Fruit fly (Drosophila melanogaster) whole organism, embryonic: ENCODE results near the gene bab1.

Experiments used
- ATbp ChIP-seq: fragments of 200-800 bp; sonication (Bioruptor generic); optimal IDR thresholded peaks from 2 replicates; lab custom pipeline; 2017; ENCODE audit warnings: missing biosample characterization, mild to moderate bottlenecking, missing genetic modification characterization, missing genetic modification reagents
- Abd-B ChIP-seq: fragments of 200-800 bp; sonication (Bioruptor generic); optimal IDR thresholded peaks from 2 replicates; lab custom pipeline; 2018; ENCODE audit warnings: missing biosample characterization, mild to moderate bottlenecking, missing genetic modification characterization, moderate library complexity
- Adf1 ChIP-seq: fragments of 200-800 bp; sonication (Bioruptor generic); IDR thresholded peaks from 2 replicates; pipeline ENCODE4 v1.3.6; 2022; ENCODE audit warnings: missing biosample characterization, missing genetic modification characterization
- Asciz ChIP-seq: fragments of 200-800 bp; sonication (Bioruptor generic); optimal IDR thresholded peaks from 2 replicates; lab custom pipeline; 2017; ENCODE audit warnings: missing biosample characterization, mild to moderate bottlenecking, missing genetic modification characterization, missing genetic modification reagents
- CG10959 ChIP-seq: fragments of 200-800 bp; sonication (Bioruptor generic); IDR thresholded peaks from 2 replicates; pipeline ENCODE4 v1.3.6; 2022; ENCODE audit warnings: missing biosample characterization, missing genetic modification characterization
- CG11398 ChIP-seq: fragments of 200-800 bp; sonication (Bioruptor generic); optimal IDR thresholded peaks from 2 replicates; lab custom pipeline; 2016; ENCODE audit warnings: missing biosample characterization, missing genetic modification characterization
- CG11456 ChIP-seq: fragments of 200-800 bp; sonication (Bioruptor generic); IDR thresholded peaks from 3 replicates; pipeline ENCODE4 v1.3.6; 2022; ENCODE audit warnings: missing biosample characterization, missing genetic modification characterization
- CG12219 ChIP-seq: fragments of 200-800 bp; sonication (Bioruptor generic); optimal IDR thresholded peaks from 3 replicates; lab custom pipeline; 2018; ENCODE audit warnings: missing biosample characterization, mild to moderate bottlenecking, missing genetic modification characterization
- CG12769 ChIP-seq: fragments of 200-800 bp; sonication (Bioruptor generic); optimal IDR thresholded peaks from 2 replicates; lab custom pipeline; 2019; ENCODE audit warnings: missing biosample characterization, mild to moderate bottlenecking, missing genetic modification characterization, moderate library complexity
- CG12942 ChIP-seq: fragments of 200-800 bp; sonication (Bioruptor generic); optimal IDR thresholded peaks from 3 replicates; lab custom pipeline; 2016; ENCODE audit warnings: missing biosample characterization, missing genetic modification characterization
- CG14050 ChIP-seq: fragments of 200-800 bp; sonication (Bioruptor generic); IDR thresholded peaks from 3 replicates; pipeline ENCODE4 v1.3.6; 2022; ENCODE audit warnings: missing biosample characterization, missing genetic modification characterization
- CG17612 ChIP-seq: fragments of 200-800 bp; sonication (Bioruptor generic); IDR thresholded peaks from 2 replicates; pipeline ENCODE4 v1.3.6; 2022; ENCODE audit warnings: missing biosample characterization, missing genetic modification characterization
- CG18262 ChIP-seq: fragments of 200-800 bp; optimal IDR thresholded peaks from 3 replicates; lab custom pipeline; 2019; ENCODE audit warnings: missing biosample characterization, mild to moderate bottlenecking, missing genetic modification characterization, moderate library complexity
- CG18764 ChIP-seq: fragments of 200-800 bp; sonication (Bioruptor generic); optimal IDR thresholded peaks from 3 replicates; lab custom pipeline; 2016; ENCODE audit warnings: missing biosample characterization, missing genetic modification characterization
- CG2199 ChIP-seq: fragments of 200-800 bp; sonication (Bioruptor generic); IDR thresholded peaks from 3 replicates; pipeline ENCODE4 v1.3.6; 2022; ENCODE audit warnings: missing biosample characterization, missing genetic modification characterization
- CG3163 ChIP-seq: fragments of 200-800 bp; sonication (Bioruptor generic); optimal IDR thresholded peaks from 3 replicates; lab custom pipeline; 2016; ENCODE audit warnings: missing biosample characterization, missing genetic modification characterization
- CG32772 ChIP-seq: fragments of 200-800 bp; sonication (Bioruptor generic); IDR thresholded peaks from 2 replicates; pipeline ENCODE4 v1.3.6; 2022; ENCODE audit warnings: missing biosample characterization, missing genetic modification characterization
- CG34422 ChIP-seq: fragments of 200-800 bp; sonication (Bioruptor generic); IDR thresholded peaks from 3 replicates; pipeline ENCODE4 v1.3.6; 2022; ENCODE audit warnings: missing biosample characterization, missing genetic modification characterization
- CG3838 ChIP-seq: fragments of 200-800 bp; sonication (Bioruptor generic); optimal IDR thresholded peaks from 3 replicates; lab custom pipeline; 2016; ENCODE audit warnings: missing biosample characterization, missing genetic modification characterization
- CG5180 ChIP-seq: fragments of 200-800 bp; sonication (Bioruptor generic); optimal IDR thresholded peaks from 3 replicates; lab custom pipeline; 2017; ENCODE audit warnings: missing biosample characterization, missing genetic modification characterization, mild to moderate bottlenecking, moderate library complexity, missing genetic modification reagents
- CG6854 ChIP-seq: fragments of 200-800 bp; sonication (Bioruptor generic); optimal IDR thresholded peaks from 3 replicates; lab custom pipeline; 2017; ENCODE audit warnings: missing biosample characterization, mild to moderate bottlenecking, missing genetic modification characterization
- CG8089 ChIP-seq: fragments of 200-800 bp; sonication (Bioruptor generic); optimal IDR thresholded peaks from 3 replicates; lab custom pipeline; 2016; ENCODE audit warnings: missing biosample characterization, missing genetic modification characterization
- CG9932 ChIP-seq: fragments of 200-800 bp; sonication (Bioruptor generic); IDR thresholded peaks from 2 replicates; pipeline ENCODE4 v1.3.6; 2022; ENCODE audit warnings: missing biosample characterization, missing genetic modification characterization
- Chrac-16 ChIP-seq: fragments of 200-800 bp; sonication (Bioruptor generic); optimal IDR thresholded peaks from 3 replicates; lab custom pipeline; 2016; ENCODE audit warnings: missing biosample characterization, missing genetic modification characterization
- CoRest ChIP-seq: fragments of 200-800 bp; sonication (Bioruptor generic); optimal IDR thresholded peaks from 3 replicates; lab custom pipeline; 2018; ENCODE audit warnings: missing biosample characterization, mild to moderate bottlenecking, missing genetic modification characterization, moderate library complexity
- Dll ChIP-seq: fragments of 200-800 bp; sonication (Bioruptor generic); IDR thresholded peaks from 4 replicates; pipeline ENCODE4 v1.3.6; 2022; ENCODE audit warnings: missing biosample characterization, missing genetic modification characterization; ENCODE audit not compliant: partially characterized antibody
- HHEX ChIP-seq: fragments of 200-800 bp; sonication (Bioruptor generic); optimal IDR thresholded peaks from 3 replicates; lab custom pipeline; 2017; ENCODE audit warnings: missing biosample characterization, mild to moderate bottlenecking, missing genetic modification characterization, missing genetic modification reagents
- Hey ChIP-seq: fragments of 200-800 bp; sonication (Bioruptor generic); optimal IDR thresholded peaks from 3 replicates; lab custom pipeline; 2018; ENCODE audit warnings: missing biosample characterization, mild to moderate bottlenecking, missing genetic modification characterization
- Jarid2 ChIP-seq: fragments of 200-800 bp; sonication (Bioruptor generic); optimal IDR thresholded peaks from 3 replicates; lab custom pipeline; 2017; ENCODE audit warnings: mild to moderate bottlenecking, missing biosample characterization, missing genetic modification reagents, missing genetic modification characterization
- Lim3 ChIP-seq: fragments of 200-800 bp; sonication (Bioruptor generic); IDR thresholded peaks from 2 replicates; pipeline ENCODE4 v1.3.6; 2022; ENCODE audit warnings: missing biosample characterization, missing genetic modification characterization
- Mad ChIP-seq: fragments of 200-800 bp; sonication (Bioruptor generic); optimal IDR thresholded peaks from 2 replicates; lab custom pipeline; 2016; ENCODE audit warnings: missing biosample characterization, missing genetic modification characterization
- Myb ChIP-seq: fragments of 200-800 bp; sonication (Bioruptor generic); optimal IDR thresholded peaks from 2 replicates; lab custom pipeline; 2016; ENCODE audit warnings: missing biosample characterization, missing genetic modification characterization
- NfI ChIP-seq: fragments of 200-800 bp; sonication (Bioruptor generic); optimal IDR thresholded peaks from 3 replicates; lab custom pipeline; 2018; ENCODE audit warnings: missing biosample characterization, mild to moderate bottlenecking, missing genetic modification characterization, moderate library complexity
- Sin3A ChIP-seq: fragments of >200 bp; optimal IDR thresholded peaks from 2 replicates; lab custom pipeline; 2018
- YL-1 ChIP-seq: fragments of 200-800 bp; sonication (Bioruptor generic); optimal IDR thresholded peaks from 3 replicates; lab custom pipeline; 2017; ENCODE audit warnings: missing biosample characterization, mild to moderate bottlenecking, missing genetic modification characterization
- chm ChIP-seq: fragments of 200-800 bp; sonication (Bioruptor generic); IDR thresholded peaks from 2 replicates; pipeline ENCODE4 v1.3.6; 2022; ENCODE audit warnings: missing biosample characterization, missing genetic modification characterization
- ci ChIP-seq: fragments of 200-800 bp; sonication (Bioruptor generic); IDR thresholded peaks from 3 replicates; pipeline ENCODE4 v1.3.6; 2022; ENCODE audit warnings: missing biosample characterization, missing genetic modification characterization
- crol ChIP-seq: fragments of 200-800 bp; sonication (Bioruptor generic); IDR thresholded peaks from 2 replicates; pipeline ENCODE4 v1.3.6; 2022; ENCODE audit warnings: missing biosample characterization, missing genetic modification characterization
- disco-r ChIP-seq: fragments of 200-800 bp; sonication (Bioruptor generic); optimal IDR thresholded peaks from 2 replicates; lab custom pipeline; 2016; ENCODE audit warnings: missing biosample characterization, missing genetic modification characterization
- fd64A ChIP-seq: fragments of 200-800 bp; sonication (Bioruptor generic); optimal IDR thresholded peaks from 3 replicates; lab custom pipeline; 2018; ENCODE audit warnings: missing biosample characterization, mild to moderate bottlenecking, missing genetic modification characterization
- hb ChIP-seq: fragments of 200-800 bp; sonication (Bioruptor generic); IDR thresholded peaks from 3 replicates; pipeline ENCODE4 v1.3.6; 2022; ENCODE audit warnings: missing biosample characterization, missing genetic modification characterization; ENCODE audit not compliant: partially characterized antibody
- inv ChIP-seq: fragments of 200-800 bp; sonication (Bioruptor generic); IDR thresholded peaks from 2 replicates; pipeline ENCODE4 v1.3.6; 2022; ENCODE audit warnings: missing biosample characterization, missing genetic modification characterization; ENCODE audit not compliant: partially characterized antibody
- pros ChIP-seq: fragments of 200-800 bp; sonication (Bioruptor generic); optimal IDR thresholded peaks from 3 replicates; lab custom pipeline; 2019; ENCODE audit warnings: missing biosample characterization, mild to moderate bottlenecking, missing genetic modification characterization, moderate library complexity
- sens ChIP-seq: fragments of 200-800 bp; sonication (Bioruptor generic); peaks from one replicate; lab custom pipeline; 2016; ENCODE audit warnings: missing biosample characterization, missing genetic modification characterization
- sna ChIP-seq: fragments of 200-800 bp; sonication (Bioruptor generic); IDR thresholded peaks from 2 replicates; pipeline ENCODE4 v1.3.6; 2022; ENCODE audit warnings: missing biosample characterization, missing genetic modification characterization; ENCODE audit not compliant: partially characterized antibody
- sqz ChIP-seq: fragments of 200-800 bp; sonication (Bioruptor generic); optimal IDR thresholded peaks from 3 replicates; lab custom pipeline; 2018; ENCODE audit warnings: missing biosample characterization, mild to moderate bottlenecking, missing genetic modification characterization
- stc ChIP-seq: fragments of 200-800 bp; sonication (Bioruptor generic); IDR thresholded peaks from 2 replicates; pipeline ENCODE4 v1.3.6; 2022; ENCODE audit warnings: missing biosample characterization, missing genetic modification characterization
- stwl ChIP-seq: fragments of 200-800 bp; sonication (Bioruptor generic); optimal IDR thresholded peaks from 3 replicates; lab custom pipeline; 2018; ENCODE audit warnings: missing biosample characterization, mild to moderate bottlenecking, missing genetic modification characterization, moderate library complexity
- vvl ChIP-seq: fragments of 200-800 bp; sonication (Bioruptor generic); IDR thresholded peaks from 2 replicates; pipeline ENCODE4 v1.3.6; 2022; ENCODE audit warnings: missing biosample characterization, missing genetic modification characterization
- z ChIP-seq: fragments of 200-800 bp; sonication (Bioruptor generic); IDR thresholded peaks from 3 replicates; pipeline ENCODE4 v1.3.6; 2022; ENCODE audit warnings: missing biosample characterization, missing genetic modification characterization

Gene bab1

dm6 chr3L:1117591-1117990 lies 16.7 kb upstream of the bab1 start:
- TF ChIP-seq YL-1 (no peak), crol (peak; percentile 52), sens (peak; percentile 37), CoRest (tag; lab: Kevin White, UChicago) (no peak), CG2199 (GFP tag; lab: Robert Waterston, UW) (peak; percentile 73), chm (GFP tag; lab: Robert Waterston, UW) (0 out of 2 replicates have a peak, but pooled peaks have one; percentile 28), stwl (tag; lab: Kevin White, UChicago) (no peak), ATbp (GFP tag; lab: Kevin White, UChicago) (no peak), pros (peak; percentile 65), Asciz (GFP tag; lab: Kevin White, UChicago) (no peak), CG12942 (no peak), CG14050 (no peak)

dm6 chr3L:1102295-1102990 lies 1.6 kb upstream of the bab1 start:
- TF ChIP-seq Sin3A (lab: Kevin White, UChicago), result no peak
- no peak for TF ChIP-seq inv (GFP tag; lab: Robert Waterston, UW)
- TF ChIP-seq Mad (GFP tag; lab: Kevin White, UChicago), result no peak
- no peak for TF ChIP-seq sens
- no peak for TF ChIP-seq CG18764 (GFP tag; lab: Kevin White, UChicago)
- TF ChIP-seq NfI, result no peak
- TF ChIP-seq CG32772 (GFP tag; lab: Robert Waterston, UW), result no peak
- no peak for TF ChIP-seq CG18262 (tag; lab: Kevin White, UChicago)
- no peak for TF ChIP-seq CG9932 (GFP tag; lab: Robert Waterston, UW)
- no peak for TF ChIP-seq hb (GFP tag; lab: Robert Waterston, UW)
- no peak for TF ChIP-seq CG34422 (GFP tag; lab: Robert Waterston, UW)
- TF ChIP-seq ci (GFP tag; lab: Robert Waterston, UW), result peak; percentile 53; the same call in 1 of the 3 replicates
- TF ChIP-seq CG3838 (GFP tag; lab: Kevin White, UChicago), result no peak
- TF ChIP-seq CG12769 (tag; lab: Kevin White, UChicago), result peak; percentile 23
- peak; percentile 49; the same call in 1 of the 4 replicates for TF ChIP-seq Dll (GFP tag; lab: Robert Waterston, UW)
- TF ChIP-seq CG17612, result no peak
- TF ChIP-seq Hey, result no peak
- TF ChIP-seq disco-r (GFP tag; lab: Kevin White, UChicago), result no peak
- TF ChIP-seq CG8089 (GFP tag; lab: Kevin White, UChicago), result no peak
- no peak for TF ChIP-seq sqz (GFP tag; lab: Kevin White, UChicago)
- TF ChIP-seq vvl, result peak; percentile 84
- TF ChIP-seq Myb (GFP tag; lab: Kevin White, UChicago), result no peak
- TF ChIP-seq CG11456, result no peak
- peak; percentile 88 for TF ChIP-seq CG3163
- no peak for TF ChIP-seq stc (GFP tag; lab: Robert Waterston, UW)
- 0 out of 2 replicates have a peak, but pooled peaks have one; percentile 35 for TF ChIP-seq sna (GFP tag; lab: Robert Waterston, UW)
- no peak for TF ChIP-seq CG6854 (GFP tag; lab: Kevin White, UChicago)
- TF ChIP-seq CG12219 (GFP tag; lab: Kevin White, UChicago), result no peak
- no peak for TF ChIP-seq Lim3
- no peak for TF ChIP-seq CG5180 (GFP tag; lab: Kevin White, UChicago)
- TF ChIP-seq Adf1, result peak; percentile 95
- TF ChIP-seq Abd-B (GFP tag; lab: Kevin White, UChicago), result peak; percentile 22
- TF ChIP-seq fd64A (GFP tag; lab: Kevin White, UChicago), result no peak
- no peak for TF ChIP-seq CG11398
- peak; percentile 70; the same call in 1 of the 2 replicates for TF ChIP-seq chm (GFP tag; lab: Robert Waterston, UW)
- no peak for TF ChIP-seq CG10959
- TF ChIP-seq z, result 0 out of 3 replicates have a peak, but pooled peaks have one; percentile 18
- peak; percentile 24 for TF ChIP-seq Jarid2
- no peak for TF ChIP-seq Chrac-16 (GFP tag; lab: Kevin White, UChicago)
- no peak for TF ChIP-seq HHEX (GFP tag; lab: Kevin White, UChicago)
